Worm (Caenorhabditis elegans): ENCODE measurements around the gene klp-6.

klp-6 gene

DNA sequence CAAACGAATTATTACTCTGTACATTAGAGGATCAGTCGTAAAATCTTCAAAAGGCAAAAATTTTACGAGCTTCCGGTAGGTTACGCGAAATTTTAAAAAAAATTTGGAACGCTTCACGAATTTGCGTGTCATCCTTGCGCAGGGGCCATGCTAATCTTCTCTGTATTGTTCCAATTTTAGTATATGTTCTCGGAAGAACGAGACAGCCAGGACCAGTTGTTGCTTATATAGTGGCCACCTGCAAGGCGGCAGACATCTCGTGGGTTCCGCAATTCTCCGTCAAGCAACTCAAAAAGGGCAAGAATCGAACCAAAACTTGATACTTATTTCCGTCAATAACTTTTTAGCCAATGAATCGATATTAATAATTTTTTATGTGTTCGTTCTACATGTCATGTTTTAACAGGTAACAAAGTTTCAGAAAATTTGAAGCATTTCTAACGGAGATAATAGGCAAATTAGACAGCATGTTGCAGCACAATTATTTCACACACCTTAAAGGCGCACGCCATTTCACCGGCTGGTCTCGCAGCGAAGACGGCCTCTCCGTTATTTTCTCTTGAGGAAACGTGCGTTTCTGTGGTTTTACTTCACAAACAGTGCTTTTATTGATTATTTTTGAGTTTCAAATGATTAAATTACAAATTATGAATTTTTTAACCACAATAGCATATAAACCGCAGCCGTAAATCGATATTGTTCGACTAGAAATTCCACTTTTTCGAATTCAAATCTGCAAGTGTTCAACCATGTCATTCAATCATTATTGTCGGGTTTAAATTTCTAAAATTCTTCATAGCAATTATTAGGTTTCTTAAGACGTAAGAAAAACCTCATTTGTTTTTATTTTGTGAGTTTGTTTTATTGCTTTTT lies 50.2 kb downstream of the klp-6 start:
- TF ChIP-seq nhr-77 (tag; optimal IDR thresholded peaks at IDR 0.05), result peak; percentile 33
- peak; percentile 47 for TF ChIP-seq jun-1 (tag; optimal IDR thresholded peaks at IDR 0.05)
- peak; percentile 19 for TF ChIP-seq ceh-28 (tag; optimal IDR thresholded peaks at IDR 0.05)
- TF ChIP-seq ZK546.5 (tag; optimal IDR thresholded peaks at IDR 0.05), result no peak
- peak; percentile 32 for TF ChIP-seq nhr-11 (tag; optimal IDR thresholded peaks at IDR 0.05)
- TF ChIP-seq elt-2 (tag; optimal IDR thresholded peaks at IDR 0.05), result peak; percentile 65
- no peak for TF ChIP-seq elt-3 (tag; optimal IDR thresholded peaks at IDR 0.05)
- no peak for TF ChIP-seq fkh-2 (tag; optimal IDR thresholded peaks at IDR 0.05)
- TF ChIP-seq tbx-2 (tag; optimal IDR thresholded peaks at IDR 0.05), result peak; percentile 89
- TF ChIP-seq lin-15B (tag; optimal IDR thresholded peaks at IDR 0.05), result peak; percentile 45
- no peak for TF ChIP-seq nhr-76 (tag; optimal IDR thresholded peaks at IDR 0.05)
- TF ChIP-seq ztf-4 (tag; optimal IDR thresholded peaks at IDR 0.05), result peak; percentile 77
- TF ChIP-seq unc-62 (GFP tag; optimal IDR thresholded peaks at IDR 0.05), result no peak
- TF ChIP-seq ama-1 (optimal IDR thresholded peaks at IDR 0.05), result peak; percentile 90
- peak; percentile 42 for TF ChIP-seq nhr-25 (tag; optimal IDR thresholded peaks at IDR 0.05)
- peak; percentile 81 for TF ChIP-seq ceh-82 (tag; optimal IDR thresholded peaks at IDR 0.05)
- TF ChIP-seq nhr-43 (tag; optimal IDR thresholded peaks at IDR 0.05; ENCODE audit: poor library complexity, severe bottlenecking), result peak; percentile 87
- peak; percentile 61 for TF ChIP-seq nhr-23 (tag; optimal IDR thresholded peaks at IDR 0.05)
- TF ChIP-seq pqm-1 (tag; optimal IDR thresholded peaks at IDR 0.05), result peak; percentile 16
- TF ChIP-seq nfya-1 (tag; optimal IDR thresholded peaks at IDR 0.05; ENCODE audit: insufficient read depth), result peak; percentile 69
- peak; percentile 49 for TF ChIP-seq pha-4 (tag; optimal IDR thresholded peaks at IDR 0.05)
- TF ChIP-seq lin-39 (tag; optimal IDR thresholded peaks at IDR 0.05), result peak; percentile 13
- peak; percentile 91 for TF ChIP-seq hmg-11 (tag; optimal IDR thresholded peaks at IDR 0.05)
- TF ChIP-seq lsy-12 (tag; optimal IDR thresholded peaks at IDR 0.05), result peak; percentile 88
- TF ChIP-seq mml-1 (tag; optimal IDR thresholded peaks at IDR 0.05), result no peak
- peak in 1 of 2 experiments; percentile 52 for TF ChIP-seq eor-1 (tag; optimal IDR thresholded peaks at IDR 0.05)
- TF ChIP-seq snpc-4 (tag; optimal IDR thresholded peaks at IDR 0.05), result peak; percentile 99
- peak; percentile 33 for TF ChIP-seq fkh-10 (GFP tag; optimal IDR thresholded peaks at IDR 0.05)
- TF ChIP-seq R02D3.7 (tag; optimal IDR thresholded peaks at IDR 0.05), result peak; percentile 60

DNA sequence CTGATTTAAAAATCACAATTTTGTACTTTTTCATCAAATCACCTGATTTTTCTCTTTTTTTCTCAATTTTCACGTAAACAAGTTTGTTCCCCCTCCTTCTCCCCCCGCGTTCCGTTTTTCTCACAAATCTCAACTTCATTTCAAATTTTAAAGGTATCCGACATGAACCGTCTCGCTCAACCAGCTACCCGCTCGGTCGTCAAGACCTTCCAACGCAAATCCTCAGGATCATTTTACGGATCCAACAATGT lies 50.8 kb downstream of the klp-6 start, which contains the start of gene cox-6A:
TSS of gene cox-6A (plus strand) at position 152 of the 251 bp plus-strand sequence.
- no peak for TF ChIP-seq lin-15B (tag; optimal IDR thresholded peaks at IDR 0.05)
- TF ChIP-seq nhr-237 (tag; optimal IDR thresholded peaks at IDR 0.05), result no peak
- TF ChIP-seq ceh-9 (tag; optimal IDR thresholded peaks at IDR 0.05), result no peak
- no peak for TF ChIP-seq nhr-23 (tag; optimal IDR thresholded peaks at IDR 0.05)
- no peak for TF ChIP-seq ZK546.5 (tag; optimal IDR thresholded peaks at IDR 0.05)
- TF ChIP-seq nfya-1 (tag; optimal IDR thresholded peaks at IDR 0.05; ENCODE audit: insufficient read depth), result no peak
- no peak for TF ChIP-seq lin-39 (tag; optimal IDR thresholded peaks at IDR 0.05)
- TF ChIP-seq fos-1 (tag; optimal IDR thresholded peaks at IDR 0.05), result no peak
- TF ChIP-seq sea-2 (GFP tag; optimal IDR thresholded peaks at IDR 0.05), result no peak
- TF ChIP-seq daf-12 (tag; optimal IDR thresholded peaks at IDR 0.05), result no peak
- no peak for TF ChIP-seq unc-62 (GFP tag; optimal IDR thresholded peaks at IDR 0.05)
- no peak for TF ChIP-seq ztf-11 (tag; optimal IDR thresholded peaks at IDR 0.05)
- no peak for TF ChIP-seq egl-5 (tag; optimal IDR thresholded peaks at IDR 0.05)
- no peak for TF ChIP-seq ceh-82 (tag; optimal IDR thresholded peaks at IDR 0.05)
- TF ChIP-seq zag-1 (tag; optimal IDR thresholded peaks at IDR 0.05), result no peak

DNA sequence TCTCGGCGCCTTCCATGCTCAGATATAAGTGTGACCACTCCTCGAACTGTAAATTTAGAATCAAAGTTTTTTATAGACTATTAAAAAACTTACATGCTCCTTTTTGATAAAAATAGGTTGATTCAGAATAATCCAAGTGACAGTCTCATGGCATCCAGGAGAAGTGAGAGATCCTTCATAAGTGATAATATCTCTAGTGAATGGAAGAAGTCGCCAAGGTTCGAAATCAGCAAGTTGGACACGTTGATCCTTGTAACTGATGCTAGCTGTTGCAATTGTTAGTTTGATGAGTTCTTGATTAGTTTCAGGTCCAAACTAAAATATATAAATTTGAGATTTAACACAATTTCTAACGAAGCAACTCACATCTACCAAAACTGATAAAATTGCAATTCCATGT lies 52.6 kb downstream of the klp-6 start:
- TF ChIP-seq aly-2 (tag; optimal IDR thresholded peaks at IDR 0.05) (no peak), nhr-43 (tag; optimal IDR thresholded peaks at IDR 0.05; ENCODE audit: poor library complexity, severe bottlenecking) (peak; percentile 34), elt-2 (tag; optimal IDR thresholded peaks at IDR 0.05) (peak; percentile 3), ama-1 (optimal IDR thresholded peaks at IDR 0.05) (peak; percentile 41), ZK546.5 (tag; optimal IDR thresholded peaks at IDR 0.05) (no peak)

Measured in whole organism, L3 larva.